Fruit fly (Drosophila melanogaster) whole organism, adult: Measurements from ENCODE around the gene CG14130.

Experiments
- CG11617 ChIP-seq: fragments of 200-800 bp; sonication (Bioruptor generic); optimal IDR thresholded peaks from 2 replicates; lab custom pipeline; 2017; ENCODE audit warnings: mild to moderate bottlenecking, missing biosample characterization, missing genetic modification reagents, missing genetic modification characterization
- CG14711 ChIP-seq: fragments of 200-800 bp; sonication (Bioruptor generic); optimal IDR thresholded peaks from 2 replicates; lab custom pipeline; 2018; ENCODE audit warnings: missing biosample characterization, mild to moderate bottlenecking, missing genetic modification characterization, moderate library complexity
- CG1620 ChIP-seq: fragments of 200-800 bp; sonication (Bioruptor generic); optimal IDR thresholded peaks from 2 replicates; lab custom pipeline; 2016; ENCODE audit warnings: missing biosample characterization, missing genetic modification characterization
- CG33017 ChIP-seq: fragments of 200-800 bp; sonication (Bioruptor generic); optimal IDR thresholded peaks from 2 replicates; lab custom pipeline; 2018; ENCODE audit warnings: missing biosample characterization, mild to moderate bottlenecking, missing genetic modification characterization, moderate library complexity
- CG7101 ChIP-seq: fragments of 200-800 bp; sonication (Bioruptor generic); optimal IDR thresholded peaks from 2 replicates; lab custom pipeline; 2018; ENCODE audit warnings: missing biosample characterization, mild to moderate bottlenecking, missing genetic modification characterization, moderate library complexity
- Clk ChIP-seq: fragments of 200-800 bp; sonication (Bioruptor generic); optimal IDR thresholded peaks from 2 replicates; lab custom pipeline; 2017; ENCODE audit warnings: missing biosample characterization, missing genetic modification characterization
- Mnt ChIP-seq: fragments of 200-800 bp; sonication (Bioruptor generic); optimal IDR thresholded peaks from 2 replicates; lab custom pipeline; 2016; ENCODE audit warnings: missing biosample characterization, mild to moderate bottlenecking, missing genetic modification characterization
- cic ChIP-seq: fragments of 200-800 bp; sonication (Bioruptor generic); optimal IDR thresholded peaks from 2 replicates; lab custom pipeline; 2017; ENCODE audit warnings: missing biosample characterization, mild to moderate bottlenecking, missing genetic modification characterization, moderate library complexity
- cnc ChIP-seq, 2 experiments: fragments of >200 bp; optimal IDR thresholded peaks; 2 replicates each; lab custom pipeline; 2017
- kay ChIP-seq: fragments of 200-800 bp; sonication (Bioruptor generic); peaks from one replicate; lab custom pipeline; 2016; ENCODE audit warnings: missing biosample characterization, missing genetic modification characterization, borderline replicate concordance
- ovo ChIP-seq: fragments of 200-800 bp; sonication (Bioruptor generic); optimal IDR thresholded peaks from 2 replicates; lab custom pipeline; 2016; ENCODE audit warnings: missing biosample characterization, missing genetic modification characterization
- pad ChIP-seq: fragments of 200-800 bp; sonication (Bioruptor generic); optimal IDR thresholded peaks from 3 replicates; lab custom pipeline; 2017; ENCODE audit warnings: missing biosample characterization, missing genetic modification characterization, mild to moderate bottlenecking, moderate library complexity, missing genetic modification reagents
- tj ChIP-seq: fragments of 200-800 bp; sonication (Bioruptor generic); optimal IDR thresholded peaks from 3 replicates; lab custom pipeline; 2017; ENCODE audit warnings: missing biosample characterization, mild to moderate bottlenecking, missing genetic modification characterization, moderate library complexity
- toe ChIP-seq: fragments of 200-800 bp; sonication (Bioruptor generic); optimal IDR thresholded peaks from 2 replicates; lab custom pipeline; 2016; ENCODE audit warnings: missing biosample characterization, missing genetic modification characterization

DNA sequence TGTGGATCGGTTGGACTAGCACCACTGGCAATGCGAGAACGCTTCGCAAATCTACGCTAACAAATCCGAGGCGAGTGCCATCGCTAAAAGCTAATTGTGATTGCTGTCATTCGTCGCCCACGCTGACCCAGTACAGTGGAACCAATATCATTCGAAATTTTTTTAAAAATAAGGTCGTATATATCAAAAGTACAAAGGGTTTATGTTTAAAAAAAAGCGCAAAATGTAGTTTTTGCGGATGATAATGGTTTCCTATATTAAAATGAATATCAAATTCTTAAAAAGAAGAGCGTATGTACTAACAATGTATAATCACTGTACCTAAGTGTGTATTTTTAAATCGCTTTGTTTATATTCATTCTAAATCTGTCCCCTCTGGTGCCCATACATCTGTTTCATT is 30.0 kb upstream of the CG14130 start:
- TF ChIP-seq CG33017 (tag; lab: Kevin White, UChicago) (peak; percentile 71), cnc (optimal IDR thresholded peaks at IDR 0.05; lab: Kevin White, UChicago) (no peak), Mnt (GFP tag; lab: Kevin White, UChicago) (no peak), pad (GFP tag; lab: Kevin White, UChicago) (no peak), toe (GFP tag; lab: Kevin White, UChicago) (peak; percentile 40), kay (GFP tag; lab: Kevin White, UChicago) (no peak), Clk (no peak), cic (GFP tag; lab: Kevin White, UChicago) (no peak), tj (GFP tag; lab: Kevin White, UChicago) (no peak), CG1620 (GFP tag; lab: Kevin White, UChicago) (no peak), CG7101 (peak; percentile 33), CG14711 (tag; lab: Kevin White, UChicago) (peak; percentile 66), CG11617 (GFP tag; lab: Kevin White, UChicago) (no peak), ovo (no peak)
